Worm (Caenorhabditis elegans): Measurements from ENCODE around the gene F45D3.4.

- TF ChIP-seq nhr-11 (tag; optimal IDR thresholded peaks at IDR 0.05) (no peak), ztf-11 (tag; optimal IDR thresholded peaks at IDR 0.05) (no peak), nhr-28 (tag; optimal IDR thresholded peaks at IDR 0.05) (no peak), nhr-76 (tag; optimal IDR thresholded peaks at IDR 0.05) (no peak), egl-27 (tag; optimal IDR thresholded peaks at IDR 0.05) (no peak), pqm-1 (tag; optimal IDR thresholded peaks at IDR 0.05) (no peak), nhr-237 (tag; optimal IDR thresholded peaks at IDR 0.05) (no peak), nhr-77 (tag; optimal IDR thresholded peaks at IDR 0.05) (no peak), ama-1 (optimal IDR thresholded peaks at IDR 0.05) (no peak), unc-62 (GFP tag; optimal IDR thresholded peaks at IDR 0.05) (no peak), ztf-4 (tag; optimal IDR thresholded peaks at IDR 0.05) (no peak), fos-1 (tag; optimal IDR thresholded peaks at IDR 0.05) (no peak), fkh-10 (GFP tag; optimal IDR thresholded peaks at IDR 0.05) (no peak), snpc-4 (tag; optimal IDR thresholded peaks at IDR 0.05) (no peak)
Observed at ce11 chrV:12506185-12506584, 46.8 kb downstream of the F45D3.4 start, which contains the start of gene nlp-46.
